Worm (Caenorhabditis elegans): ENCODE measurements around the gene F40F11.3.

F40F11.3 gene

DNA sequence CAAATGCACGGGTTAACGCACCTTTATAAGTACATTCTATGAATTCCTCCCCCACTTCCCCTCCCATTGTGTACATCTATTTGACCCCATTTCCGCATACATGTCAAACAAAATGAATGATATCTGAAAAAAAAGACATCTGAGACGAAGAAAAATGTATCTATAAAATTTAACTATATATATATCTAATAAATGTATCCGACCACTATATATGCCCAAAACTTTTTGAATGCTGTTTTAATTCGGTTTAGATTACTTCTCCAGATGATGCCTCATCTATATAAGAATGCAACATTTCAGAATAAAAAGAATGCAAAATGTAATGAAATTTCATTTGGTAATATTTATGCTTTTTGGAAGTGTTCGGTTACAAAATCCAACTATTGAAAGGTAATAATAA lies 15.3 kb downstream of the F40F11.3 start, which contains the start of gene rib-1:
rib-1 (plus strand) TSS at position 301 of the 400 bp plus-strand sequence.
- TF ChIP-seq dao-5 (tag; optimal IDR thresholded peaks at IDR 0.05) (no peak), W03F9.2 (tag; optimal IDR thresholded peaks at IDR 0.05) (no peak), him-1 (tag; optimal IDR thresholded peaks at IDR 0.05) (no peak)

DNA sequence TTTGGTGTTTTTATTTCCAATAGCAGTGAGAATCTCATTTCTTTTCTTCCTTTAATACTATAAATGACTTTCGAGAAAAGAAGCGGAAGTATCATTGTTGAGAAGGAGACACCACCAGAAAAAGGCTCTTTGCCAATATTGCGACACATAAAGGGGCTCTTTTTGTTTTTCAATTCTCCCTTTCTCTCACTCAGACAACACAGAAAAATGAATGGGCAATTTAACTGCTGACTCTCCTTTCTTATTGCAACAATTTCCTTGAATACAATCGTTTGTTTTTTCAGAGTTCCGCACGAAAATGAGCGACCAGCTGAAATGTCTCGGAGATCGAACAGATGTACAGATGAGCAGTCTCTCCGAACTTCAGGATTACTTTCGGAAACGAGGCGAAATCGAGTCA lies 19.5 kb downstream of the F40F11.3 start:
- TF ChIP-seq dao-5 (tag; optimal IDR thresholded peaks at IDR 0.05) (no peak), him-1 (tag; optimal IDR thresholded peaks at IDR 0.05) (no peak), W03F9.2 (tag; optimal IDR thresholded peaks at IDR 0.05) (no peak)

DNA sequence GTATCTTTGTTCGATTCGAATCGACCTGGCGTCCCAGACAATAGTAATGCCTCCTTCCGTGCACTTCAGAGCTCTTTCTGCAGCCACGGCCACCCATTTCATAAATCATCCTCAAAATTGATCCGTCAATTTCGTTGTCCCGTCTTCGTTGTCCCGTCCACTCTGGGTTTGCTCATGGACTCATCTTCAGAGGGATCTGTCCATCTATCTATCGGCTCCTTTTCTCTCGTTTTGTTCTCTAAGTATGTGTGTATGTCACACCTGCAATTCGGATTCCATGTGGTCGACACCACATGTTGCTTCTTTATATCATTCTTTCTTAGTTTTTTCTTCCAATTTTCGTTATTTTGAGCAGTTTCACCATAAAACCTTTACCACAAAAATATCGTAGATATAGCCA lies 21.3 kb downstream of the F40F11.3 start:
- TF ChIP-seq W03F9.2 (tag; optimal IDR thresholded peaks at IDR 0.05) (no peak), dao-5 (tag; optimal IDR thresholded peaks at IDR 0.05) (no peak), him-1 (tag; optimal IDR thresholded peaks at IDR 0.05) (no peak)

DNA sequence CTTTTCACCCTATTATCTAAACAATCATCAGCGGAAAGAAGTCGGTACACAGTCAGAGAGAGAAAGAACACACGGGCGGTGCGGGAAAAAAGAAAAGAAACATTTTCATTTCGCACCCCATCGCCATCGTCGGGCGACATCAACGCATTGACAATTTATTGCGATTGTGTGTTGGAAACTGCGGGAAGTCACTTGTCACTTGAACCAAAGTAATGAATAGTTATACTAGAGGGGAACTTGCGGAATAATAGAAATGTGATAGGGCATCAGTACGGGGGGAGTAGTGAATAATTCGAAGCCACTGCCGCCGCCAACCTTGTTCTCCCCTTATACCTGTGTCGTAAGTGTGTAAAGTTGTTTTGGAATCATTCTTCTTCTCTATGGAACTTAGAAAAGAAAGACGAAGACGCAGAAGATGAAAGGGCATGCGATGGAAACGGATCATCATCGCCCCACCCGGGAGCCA lies 22.4 kb downstream of the F40F11.3 start:
- TF ChIP-seq W03F9.2 (tag; optimal IDR thresholded peaks at IDR 0.05), result no peak
- TF ChIP-seq dao-5 (tag; optimal IDR thresholded peaks at IDR 0.05), result no peak
- no peak for TF ChIP-seq him-1 (tag; optimal IDR thresholded peaks at IDR 0.05)

DNA sequence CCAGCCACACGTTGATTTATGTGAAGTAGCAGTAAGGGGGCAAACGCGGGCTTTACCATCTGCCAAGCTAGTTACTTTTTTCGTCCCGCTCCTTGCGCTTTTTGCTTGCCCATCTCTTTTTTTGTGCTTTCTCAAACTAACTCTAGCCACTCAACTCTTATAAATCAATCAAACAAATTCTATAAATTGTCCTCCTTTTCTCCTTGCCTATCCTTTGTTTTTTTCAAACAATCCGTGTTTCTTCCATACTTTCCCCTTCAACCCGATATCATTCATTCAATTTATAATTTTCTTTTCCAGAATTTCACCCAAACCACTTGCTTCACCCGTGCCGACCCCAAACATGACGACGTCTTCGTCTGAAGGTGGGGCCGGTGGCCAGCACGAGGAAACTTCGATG lies 23.6 kb downstream of the F40F11.3 start, which contains the start of gene srgp-1:
srgp-1 (plus strand) TSS at position 301 of the 400 bp plus-strand sequence.
- TF ChIP-seq dao-5 (tag; optimal IDR thresholded peaks at IDR 0.05), result no peak

DNA sequence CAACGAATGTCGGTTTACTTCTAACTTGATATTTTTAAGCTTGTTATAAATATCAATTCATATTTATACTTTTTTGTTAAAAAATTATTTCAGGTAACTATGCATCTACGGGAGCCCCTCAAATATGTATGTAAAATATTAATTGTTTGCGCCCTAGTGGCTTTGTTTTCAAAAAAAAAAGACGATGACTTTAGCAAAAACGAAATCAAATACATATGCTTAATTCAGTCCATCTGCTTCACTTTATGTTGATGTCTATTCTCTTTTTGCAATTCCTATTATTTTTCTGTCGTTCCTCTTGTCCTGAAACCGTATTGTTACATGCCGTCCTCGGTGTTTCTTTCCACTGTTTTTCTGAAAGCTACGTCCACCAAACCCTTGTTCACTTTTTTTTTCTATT lies 24.0 kb downstream of the F40F11.3 start:
- TF ChIP-seq W03F9.2 (tag; optimal IDR thresholded peaks at IDR 0.05) (no peak), dao-5 (tag; optimal IDR thresholded peaks at IDR 0.05) (no peak), him-1 (tag; optimal IDR thresholded peaks at IDR 0.05) (no peak)

DNA sequence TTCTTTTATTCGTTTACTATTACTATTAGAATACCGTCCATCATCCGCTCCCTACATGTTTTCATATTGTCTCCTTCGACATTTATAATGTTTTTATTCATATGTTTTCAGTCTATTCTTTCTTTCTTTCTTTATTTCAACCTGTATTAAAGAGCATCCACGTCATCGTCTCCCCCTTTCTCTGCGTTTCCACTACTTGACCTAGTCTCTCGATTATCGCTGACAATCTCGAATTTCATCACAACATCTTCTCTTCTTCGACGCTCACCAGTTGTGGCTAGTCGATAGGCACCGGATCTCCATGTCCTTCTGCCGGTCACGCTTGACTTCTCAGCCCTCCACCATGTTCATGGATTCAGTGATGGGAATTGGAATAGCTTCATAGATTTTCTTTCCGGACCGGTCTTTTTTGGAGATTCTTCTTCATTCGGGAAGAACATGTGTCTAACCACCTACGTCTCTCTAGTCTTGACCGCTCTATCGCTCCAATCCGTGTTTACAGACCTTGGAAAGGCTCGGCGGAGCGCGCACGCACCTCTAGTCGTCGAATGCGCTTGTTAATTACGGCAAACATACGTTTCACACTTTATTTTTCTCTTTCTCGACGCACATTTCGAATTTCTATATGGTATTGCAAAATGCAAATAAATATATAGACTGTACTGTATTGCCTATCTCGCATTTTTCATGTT lies 25.4 kb downstream of the F40F11.3 start:
- no peak for TF ChIP-seq dao-5 (tag; optimal IDR thresholded peaks at IDR 0.05)

DNA sequence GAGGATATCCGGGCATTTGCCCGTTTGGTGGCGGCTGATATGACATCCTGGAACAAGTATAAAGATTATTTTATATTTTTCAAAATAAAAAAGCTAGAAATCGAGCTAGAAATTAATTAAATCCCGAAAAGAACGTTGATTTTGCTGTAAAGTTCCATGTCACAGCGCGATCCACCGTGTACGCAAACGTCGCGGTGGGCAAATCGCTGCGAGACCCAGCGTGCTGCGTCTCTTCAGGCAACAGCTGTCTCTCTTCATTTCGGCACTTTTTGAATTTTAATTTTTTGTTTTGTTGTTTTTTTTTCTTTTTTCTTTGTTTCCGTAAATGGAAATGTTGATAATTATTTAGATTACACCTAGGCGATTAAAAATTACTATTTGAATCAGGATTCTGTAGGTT lies 27.7 kb downstream of the F40F11.3 start, which contains the start of gene sec-24.1:
sec-24.1 (minus strand) TSS at position 49 of the 400 bp plus-strand sequence.
- TF ChIP-seq dao-5 (tag; optimal IDR thresholded peaks at IDR 0.05) (no peak), W03F9.2 (tag; optimal IDR thresholded peaks at IDR 0.05) (peak; percentile 83), him-1 (tag; optimal IDR thresholded peaks at IDR 0.05) (peak; percentile 65)

DNA sequence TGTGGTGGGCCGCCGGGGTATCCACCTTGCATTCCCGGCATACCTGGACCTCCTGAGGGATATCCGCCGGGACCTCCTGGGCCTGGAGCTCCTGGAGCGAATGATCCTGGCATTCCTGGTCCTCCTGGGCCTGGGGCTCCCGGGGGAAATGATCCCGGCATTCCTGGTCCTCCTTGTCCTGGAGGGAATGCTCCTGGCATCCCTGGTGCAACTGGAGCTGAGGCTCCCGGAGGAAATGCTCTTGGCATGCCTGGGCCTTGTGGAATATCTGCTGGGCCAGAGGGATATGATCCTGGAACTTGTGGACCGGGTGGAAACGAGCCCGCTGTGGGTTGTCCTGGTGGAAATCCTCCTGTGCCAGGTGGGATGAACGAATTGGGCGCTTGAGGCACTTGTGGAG lies 28.8 kb downstream of the F40F11.3 start:
- TF ChIP-seq W03F9.2 (tag; optimal IDR thresholded peaks at IDR 0.05) (no peak), him-1 (tag; optimal IDR thresholded peaks at IDR 0.05) (no peak), dao-5 (tag; optimal IDR thresholded peaks at IDR 0.05) (no peak)

DNA sequence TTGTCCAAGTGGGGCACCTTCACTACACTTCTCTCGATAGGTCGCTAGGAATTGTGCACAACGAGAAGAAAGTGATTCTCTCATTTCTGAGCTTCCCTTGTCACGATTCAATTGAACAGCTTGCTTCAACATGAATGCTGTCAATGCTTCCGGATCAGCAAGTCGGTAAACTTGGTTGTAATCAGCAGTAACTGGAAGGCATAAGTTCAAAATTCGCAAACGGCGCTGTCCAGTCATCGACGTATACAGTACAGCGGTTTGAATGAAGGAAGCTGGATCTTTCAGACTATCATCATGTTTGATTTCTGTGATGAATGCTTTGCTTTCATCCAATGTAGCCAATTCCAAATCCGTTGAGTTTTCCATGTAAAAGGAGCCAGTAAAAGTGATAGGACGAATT lies 30.7 kb downstream of the F40F11.3 start:
- TF ChIP-seq W03F9.2 (tag; optimal IDR thresholded peaks at IDR 0.05) (no peak), dao-5 (tag; optimal IDR thresholded peaks at IDR 0.05) (no peak), him-1 (tag; optimal IDR thresholded peaks at IDR 0.05) (no peak)

DNA sequence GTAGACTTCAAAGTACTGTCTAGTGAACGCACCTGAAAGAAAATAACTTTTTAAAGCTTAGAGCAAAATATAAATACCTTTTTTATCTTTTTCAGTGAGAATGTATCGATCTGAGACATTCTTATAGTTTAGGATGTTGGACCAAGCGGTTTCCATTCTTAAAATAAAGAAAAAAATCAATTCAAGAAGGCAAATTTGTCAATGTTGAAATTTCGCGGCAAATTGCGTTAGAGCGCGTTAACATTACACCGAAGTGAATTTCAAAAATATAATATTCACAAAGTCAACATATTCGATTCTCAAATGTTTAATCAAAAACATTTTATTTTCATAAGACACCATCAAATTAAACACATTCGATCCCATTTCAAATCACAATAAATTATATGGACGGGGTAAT lies 32.1 kb downstream of the F40F11.3 start, which contains the start of gene F12F6.7:
F12F6.7 (minus strand) TSS at position 157 of the 400 bp plus-strand sequence.
- no peak for TF ChIP-seq dao-5 (tag; optimal IDR thresholded peaks at IDR 0.05)
- TF ChIP-seq him-1 (tag; optimal IDR thresholded peaks at IDR 0.05), result no peak
- TF ChIP-seq W03F9.2 (tag; optimal IDR thresholded peaks at IDR 0.05), result no peak

DNA sequence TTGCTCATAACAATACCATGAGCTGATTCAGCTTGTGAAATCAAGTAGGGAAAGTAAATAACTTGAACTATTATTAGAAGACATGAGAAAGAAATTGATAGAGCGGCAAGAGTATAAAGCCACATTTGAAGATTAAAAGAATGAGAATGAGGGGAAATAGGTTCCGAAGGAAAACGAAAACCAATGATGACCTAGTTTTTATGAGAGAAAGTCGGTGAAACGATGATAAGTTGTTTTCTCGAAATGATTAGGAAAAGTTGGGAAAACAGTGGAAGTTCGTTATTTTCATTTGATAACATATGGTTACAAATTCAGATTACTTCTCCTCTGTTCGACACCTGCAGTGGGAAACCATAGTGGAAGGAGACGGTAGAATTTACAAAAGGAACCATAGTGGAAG lies 42.0 kb downstream of the F40F11.3 start, which contains the start of gene col-128:
col-128 (minus strand) TSS at position 148 of the 400 bp plus-strand sequence.
- TF ChIP-seq him-1 (tag; optimal IDR thresholded peaks at IDR 0.05), result no peak
- no peak for TF ChIP-seq dao-5 (tag; optimal IDR thresholded peaks at IDR 0.05)
- no peak for TF ChIP-seq W03F9.2 (tag; optimal IDR thresholded peaks at IDR 0.05)

DNA sequence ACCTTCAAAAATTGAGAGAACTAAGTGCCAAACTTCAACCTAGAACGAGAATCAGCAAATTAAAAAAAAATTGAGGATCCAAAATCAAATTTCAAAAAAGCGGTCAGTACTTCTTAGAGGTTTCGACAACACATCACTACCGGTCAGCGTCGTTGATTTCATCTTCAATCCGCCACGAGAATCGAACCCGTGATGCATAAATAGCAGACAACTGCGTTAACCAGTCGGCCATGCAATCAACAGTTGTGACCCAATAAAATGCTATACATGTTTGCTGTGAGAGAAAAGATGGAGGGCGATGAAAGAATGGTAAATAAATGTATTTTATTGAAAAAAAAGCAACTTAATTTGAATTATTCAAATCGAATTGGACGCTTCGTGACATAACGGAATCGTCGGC lies 44.1 kb downstream of the F40F11.3 start:
- TF ChIP-seq W03F9.2 (tag; optimal IDR thresholded peaks at IDR 0.05) (peak; percentile 69), him-1 (tag; optimal IDR thresholded peaks at IDR 0.05) (peak; percentile 65), dao-5 (tag; optimal IDR thresholded peaks at IDR 0.05) (peak; percentile 63)

DNA sequence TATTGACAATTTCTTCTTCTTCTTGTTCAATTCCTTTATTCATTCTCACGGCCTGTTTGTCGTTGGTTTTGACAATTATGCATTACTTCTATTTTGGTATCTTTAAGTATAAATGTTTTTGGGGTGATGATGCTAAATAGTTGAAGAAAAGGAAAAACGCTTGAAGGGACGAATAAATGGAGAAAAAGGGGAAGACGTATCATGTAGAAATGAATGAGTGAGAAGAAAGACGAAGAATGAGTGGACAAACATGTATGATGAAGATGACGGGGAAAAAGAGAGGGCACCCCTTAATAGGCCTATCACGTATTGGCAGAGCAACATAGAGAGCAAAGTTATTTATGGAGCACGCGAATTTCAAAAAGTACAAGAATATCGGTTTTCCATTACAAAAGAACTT lies 45.1 kb downstream of the F40F11.3 start, which contains the start of gene M04B2.7:
M04B2.7 (minus strand) TSS at position 101 of the 400 bp plus-strand sequence.
- TF ChIP-seq him-1 (tag; optimal IDR thresholded peaks at IDR 0.05) (no peak), W03F9.2 (tag; optimal IDR thresholded peaks at IDR 0.05) (no peak), dao-5 (tag; optimal IDR thresholded peaks at IDR 0.05) (no peak)

All from whole organism, L4/young adult.